Fruit fly (Drosophila melanogaster): ENCODE measurements around the gene p38c.

p38c gene

DNA sequence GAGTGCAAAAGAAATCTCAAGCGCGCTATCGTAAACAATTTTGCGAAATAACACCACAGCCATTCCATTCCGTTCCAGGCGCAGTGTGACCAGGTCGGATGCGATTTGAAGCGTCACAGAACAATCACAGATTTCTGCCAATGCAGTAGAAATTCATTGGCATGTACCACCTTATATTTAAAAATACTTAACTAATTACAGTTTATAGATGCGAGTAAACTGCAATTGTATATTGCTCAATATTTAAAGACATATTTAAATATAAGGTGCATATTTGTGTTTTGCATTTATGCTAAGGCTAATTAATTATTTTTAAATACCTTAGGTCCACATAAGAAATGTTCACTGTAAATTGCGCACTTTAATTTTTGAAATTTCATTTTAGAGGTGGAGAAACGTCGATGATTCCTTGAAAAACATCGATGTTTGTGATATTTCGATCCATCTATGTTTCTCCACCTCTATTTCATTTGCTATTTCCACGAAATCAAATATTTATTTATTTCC lies 43.4 kb upstream of the p38c start, which contains the start of the genes SMC6 and CG6204 (continued):
- TF ChIP-seq CG9609 (GFP tag; optimal IDR thresholded peaks at IDR 0.05) (peak; percentile 80), lilli (GFP tag; optimal IDR thresholded peaks at IDR 0.05) (peak; percentile 95), run (tag; optimal IDR thresholded peaks at IDR 0.05) (peak; percentile 92), CG31365 (tag; optimal IDR thresholded peaks at IDR 0.05) (peak; percentile 73), Hr39 (optimal IDR thresholded peaks at IDR 0.05) (no peak), Poxn (GFP tag; IDR thresholded peaks at IDR 0.05) (peak; percentile 92), so (GFP tag; IDR thresholded peaks at IDR 0.05) (peak; percentile 90), ase (GFP tag; IDR thresholded peaks at IDR 0.05) (peak; percentile 90), BEAF-32 (GFP tag; optimal IDR thresholded peaks at IDR 0.05) (peak; percentile 71), ab (GFP tag; optimal IDR thresholded peaks at IDR 0.05) (peak; percentile 39), Gug (GFP tag; IDR thresholded peaks at IDR 0.05) (peak; percentile 92), CG10959 (GFP tag; IDR thresholded peaks at IDR 0.05) (peak; percentile 88), caup (GFP tag; optimal IDR thresholded peaks at IDR 0.05; ENCODE audit: severe bottlenecking) (peak; percentile 89), danr (GFP tag; IDR thresholded peaks at IDR 0.05) (peak; percentile 86), ci (GFP tag; IDR thresholded peaks at IDR 0.05) (peak; percentile 92), CG8765 (GFP tag; IDR thresholded peaks at IDR 0.05) (peak; percentile 82), CG17802 (tag; optimal IDR thresholded peaks at IDR 0.05) (peak; percentile 75), CG17829 (tag; optimal IDR thresholded peaks at IDR 0.05) (peak; percentile 95), cas (GFP tag; IDR thresholded peaks at IDR 0.05) (peak; percentile 76; the same call in 1 of the 2 replicates), Hr78 (GFP tag; optimal IDR thresholded peaks at IDR 0.05) (no peak), CG1602 (GFP tag; optimal IDR thresholded peaks at IDR 0.05) (peak; percentile 93), chm (GFP tag; IDR thresholded peaks at IDR 0.05) (peak; percentile 86), pnt (GFP tag; optimal IDR thresholded peaks at IDR 0.05) (peak; percentile 84), CG12155 (GFP tag; optimal IDR thresholded peaks at IDR 0.05) (peak; percentile 92), Dref (GFP tag; IDR thresholded peaks at IDR 0.05) (peak; percentile 67), Dad (GFP tag; optimal IDR thresholded peaks at IDR 0.05) (peak; percentile 78), fd102C (GFP tag; optimal IDR thresholded peaks at IDR 0.05) (peak; percentile 52), gfzf (GFP tag; optimal IDR thresholded peaks at IDR 0.05) (peak; percentile 77), shn (GFP tag; optimal IDR thresholded peaks at IDR 0.05) (peak; percentile 65), Med (GFP tag) (peak; percentile 96), mld (GFP tag; IDR thresholded peaks at IDR 0.05; ENCODE audit: partially characterized antibody) (no peak), CG31441 (GFP tag; IDR thresholded peaks at IDR 0.05) (peak; percentile 94), CG12219 (GFP tag; optimal IDR thresholded peaks at IDR 0.05) (peak; percentile 87), Sin3A (optimal IDR thresholded peaks at IDR 0.05) (peak; percentile 14), Rfx (GFP tag; IDR thresholded peaks at IDR 0.05) (peak; percentile 97), sqz (GFP tag; optimal IDR thresholded peaks at IDR 0.05) (peak; percentile 84), tap (tag; optimal IDR thresholded peaks at IDR 0.05) (peak; percentile 95), B-H2 (GFP tag; optimal IDR thresholded peaks at IDR 0.05) (peak; percentile 95), ato (GFP tag; IDR thresholded peaks at IDR 0.05; ENCODE audit: partially characterized antibody) (no peak), unc-4 (GFP tag; IDR thresholded peaks at IDR 0.05; ENCODE audit: partially characterized antibody) (peak; percentile 52), ash1 (GFP tag; optimal IDR thresholded peaks at IDR 0.05) (peak; percentile 19), Doc3 (GFP tag; IDR thresholded peaks at IDR 0.05; ENCODE audit: partially characterized antibody) (no peak), NfI (GFP tag; optimal IDR thresholded peaks at IDR 0.05) (peak; percentile 93), dan (GFP tag; IDR thresholded peaks at IDR 0.05) (peak; percentile 83), CG10654 (GFP tag; optimal IDR thresholded peaks at IDR 0.05) (peak; percentile 88), MBD-R2 (GFP tag; IDR thresholded peaks at IDR 0.05) (peak; percentile 89), CG10543 (GFP tag; optimal IDR thresholded peaks at IDR 0.05) (peak; percentile 91), CG8478 (optimal IDR thresholded peaks at IDR 0.05) (no peak), Meics (GFP tag; optimal IDR thresholded peaks at IDR 0.05) (peak; percentile 94), Mad (GFP tag; optimal IDR thresholded peaks at IDR 0.05) (peak; percentile 79), Rx (GFP tag; IDR thresholded peaks at IDR 0.05) (peak; percentile 89), HLH54F (GFP tag; optimal IDR thresholded peaks at IDR 0.05) (peak; percentile 82)

All from whole organism, embryonic.